Fruit fly (Drosophila melanogaster): ENCODE results near the gene tgo.

Gene tgo

dm6 chr3R:9003600-9004223 lies 16.1 kb downstream of the tgo start, which contains the start of the genes CG31100 and CG11980 (continued):
- TF ChIP-seq E2f2 (GFP tag; IDR thresholded peaks at IDR 0.05) (peak; percentile 74), wdn (GFP tag; IDR thresholded peaks at IDR 0.05) (no peak), caup (GFP tag; optimal IDR thresholded peaks at IDR 0.05; ENCODE audit: severe bottlenecking) (no peak), CG10209 (GFP tag; optimal IDR thresholded peaks at IDR 0.05) (no peak), CG5180 (GFP tag; optimal IDR thresholded peaks at IDR 0.05) (no peak), CG4617 (GFP tag; optimal IDR thresholded peaks at IDR 0.05; ENCODE audit: borderline replicate concordance) (peak; percentile 73), disco-r (GFP tag; optimal IDR thresholded peaks at IDR 0.05) (no peak), schlank (tag; optimal IDR thresholded peaks at IDR 0.05) (no peak), CG8478 (optimal IDR thresholded peaks at IDR 0.05) (no peak), CoRest (tag; optimal IDR thresholded peaks at IDR 0.05) (peak; percentile 53), CTCF (GFP tag; optimal IDR thresholded peaks at IDR 0.05) (peak; percentile 8), slou (GFP tag; optimal IDR thresholded peaks at IDR 0.05) (no peak), bigmax (GFP tag; optimal IDR thresholded peaks at IDR 0.05) (peak; percentile 75), CG11695 (GFP tag; IDR thresholded peaks at IDR 0.05) (no peak), pzg (GFP tag; optimal IDR thresholded peaks at IDR 0.05) (peak; percentile 87), tio (GFP tag; optimal IDR thresholded peaks at IDR 0.05) (no peak), dm (GFP tag; optimal IDR thresholded peaks at IDR 0.05) (peak; percentile 78), pan (optimal IDR thresholded peaks at IDR 0.05) (no peak), pan (GFP tag; optimal IDR thresholded peaks at IDR 0.05 in 1 of 2, IDR thresholded peaks at IDR 0.05 in 1 of 2) (no peak), chif (GFP tag; optimal IDR thresholded peaks at IDR 0.05) (no peak), stwl (tag; optimal IDR thresholded peaks at IDR 0.05) (peak; percentile 75), CG16779 (GFP tag; IDR thresholded peaks at IDR 0.05) (no peak), vfl (GFP tag; optimal IDR thresholded peaks at IDR 0.05) (no peak), Xbp1 (GFP tag; optimal IDR thresholded peaks at IDR 0.05) (no peak), rib (GFP tag; IDR thresholded peaks at IDR 0.05) (no peak), cg (GFP tag; optimal IDR thresholded peaks at IDR 0.05) (no peak), MBD-R2 (GFP tag; IDR thresholded peaks at IDR 0.05) (peak; percentile 46), Dll (GFP tag; IDR thresholded peaks at IDR 0.05; ENCODE audit: partially characterized antibody) (peak; percentile 77), ttk (GFP tag; IDR thresholded peaks at IDR 0.05) (no peak), CG9932 (GFP tag; IDR thresholded peaks at IDR 0.05) (no peak), Gug (GFP tag; IDR thresholded peaks at IDR 0.05) (no peak), emc (GFP tag; optimal IDR thresholded peaks at IDR 0.05) (no peak), CG12071 (GFP tag; optimal IDR thresholded peaks at IDR 0.05) (no peak), abd-A (tag; optimal IDR thresholded peaks at IDR 0.05) (no peak), CG4820 (GFP tag; optimal IDR thresholded peaks at IDR 0.05) (no peak), Scr (GFP tag; IDR thresholded peaks at IDR 0.05; ENCODE audit: partially characterized antibody) (peak; percentile 74), stc (GFP tag; IDR thresholded peaks at IDR 0.05) (no peak), Sry-δ (GFP tag; optimal IDR thresholded peaks at IDR 0.05) (peak; percentile 92), lbe (GFP tag; optimal IDR thresholded peaks at IDR 0.05) (peak; percentile 24), tup (GFP tag; optimal IDR thresholded peaks at IDR 0.05) (no peak), Nf-YC (tag; optimal IDR thresholded peaks at IDR 0.05) (no peak), Eip74EF (GFP tag; optimal IDR thresholded peaks at IDR 0.05) (no peak), unc-4 (GFP tag; IDR thresholded peaks at IDR 0.05; ENCODE audit: partially characterized antibody) (peak; percentile 83), CG34224 (GFP tag; IDR thresholded peaks at IDR 0.05; ENCODE audit: partially characterized antibody) (peak; percentile 73), inv (GFP tag; IDR thresholded peaks at IDR 0.05; ENCODE audit: partially characterized antibody) (peak; percentile 60; the same call in 1 of the 2 replicates), CG13296 (GFP tag; optimal IDR thresholded peaks at IDR 0.05) (no peak), CG17568 (GFP tag; optimal IDR thresholded peaks at IDR 0.05) (no peak), CG17359 (tag; optimal IDR thresholded peaks at IDR 0.05) (no peak), CG6689 (GFP tag; IDR thresholded peaks at IDR 0.05) (no peak), Meics (GFP tag; optimal IDR thresholded peaks at IDR 0.05) (no peak), CG7786 (GFP tag; optimal IDR thresholded peaks at IDR 0.05) (no peak)

Measured in whole organism, embryonic.